Worm (Caenorhabditis elegans) whole organism, early embryonic: ENCODE measurements around the gene F44F4.9.
"Not testable (repeated sequence)": the region's sequence is repeated elsewhere in the genome, so short reads cannot be mapped to it uniquely, and the experiment has no call there.

Experiments
- B0310.2 ChIP-seq: sonication (generic microtip); optimal IDR thresholded peaks from 2 replicates; lab custom pipeline; 2016; ENCODE audit warnings: mild to moderate bottlenecking, missing genetic modification characterization, missing compliant biosample characterization
- F13C5.2 ChIP-seq: sonication (generic microtip); optimal IDR thresholded peaks from 2 replicates; lab custom pipeline; 2017; ENCODE audit warnings: mild to moderate bottlenecking, missing genetic modification characterization, inconsistent platforms, missing compliant biosample characterization
- aly-1 ChIP-seq: sonication (generic microtip); optimal IDR thresholded peaks from 2 replicates; lab custom pipeline; 2016; ENCODE audit warnings: missing genetic modification characterization, missing compliant biosample characterization
- ama-1 ChIP-seq: fragments of 150-350 bp; optimal IDR thresholded peaks from 2 replicates; lab custom pipeline; 2014
- ceh-13 ChIP-seq: fragments of 200-800 bp; sonication (Bioruptor generic); optimal IDR thresholded peaks from 2 replicates; lab custom pipeline; 2018; ENCODE audit warnings: mild to moderate bottlenecking, missing genetic modification characterization, missing compliant biosample characterization
- ceh-36 ChIP-seq: sonication (generic microtip); optimal IDR thresholded peaks from 2 replicates; lab custom pipeline; 2016; ENCODE audit warnings: missing genetic modification characterization, inconsistent platforms, missing compliant biosample characterization
- ets-7 ChIP-seq: sonication (generic microtip); optimal IDR thresholded peaks from 2 replicates; lab custom pipeline; 2016; ENCODE audit warnings: missing genotype, missing genetic modification characterization, missing compliant biosample characterization
- flt-1 ChIP-seq: fragments of 200-800 bp; sonication (Bioruptor generic); IDR thresholded peaks from 2 replicates; pipeline ENCODE4 v1.3.6; 2022; ENCODE audit warnings: missing genetic modification characterization, missing compliant biosample characterization
- hmbx-1 ChIP-seq: sonication (generic microtip); optimal IDR thresholded peaks from 2 replicates; lab custom pipeline; 2016; ENCODE audit warnings: mild to moderate bottlenecking, missing genetic modification characterization, missing compliant biosample characterization
- hmg-4 ChIP-seq: fragments of 200-800 bp; sonication (Bioruptor generic); optimal IDR thresholded peaks from 2 replicates; lab custom pipeline; 2018; ENCODE audit warnings: mild to moderate bottlenecking, missing genetic modification characterization, missing compliant biosample characterization
- hnd-1 ChIP-seq: sonication (generic microtip); optimal IDR thresholded peaks from 2 replicates; lab custom pipeline; 2016; ENCODE audit warnings: missing genetic modification characterization, missing compliant biosample characterization
- pes-1 ChIP-seq: fragments of 200-800 bp; sonication (Bioruptor generic); IDR thresholded peaks from 2 replicates; pipeline ENCODE4 v1.3.6; 2022; ENCODE audit warnings: missing genetic modification reagents, missing genetic modification characterization, missing compliant biosample characterization
- scrt-1 ChIP-seq: fragments of 200-800 bp; sonication (Bioruptor generic); IDR thresholded peaks from 2 replicates; pipeline ENCODE4 v1.3.6; 2022; ENCODE audit warnings: missing genetic modification characterization, missing compliant biosample characterization
- sea-1 ChIP-seq: fragments of 200-800 bp; sonication (Bioruptor generic); conservative IDR thresholded peaks from 2 replicates; pipeline ENCODE4 v1.3.6; 2022; ENCODE audit warnings: missing genetic modification characterization, missing compliant biosample characterization
- tbx-11 ChIP-seq: fragments of 200-800 bp; sonication (Bioruptor generic); IDR thresholded peaks from 2 replicates; pipeline ENCODE4 v1.3.6; 2022; ENCODE audit warnings: missing genetic modification characterization, missing compliant biosample characterization
- tbx-37 ChIP-seq: fragments of 200-800 bp; sonication (Bioruptor generic); conservative IDR thresholded peaks from 2 replicates; pipeline ENCODE4 v1.3.6; 2022; ENCODE audit warnings: missing genetic modification reagents, missing genetic modification characterization, missing compliant biosample characterization
- tra-4 ChIP-seq: sonication (generic microtip); optimal IDR thresholded peaks from 2 replicates; lab custom pipeline; 2017; ENCODE audit warnings: missing genetic modification characterization, missing compliant biosample characterization

The F44F4.9 gene

DNA sequence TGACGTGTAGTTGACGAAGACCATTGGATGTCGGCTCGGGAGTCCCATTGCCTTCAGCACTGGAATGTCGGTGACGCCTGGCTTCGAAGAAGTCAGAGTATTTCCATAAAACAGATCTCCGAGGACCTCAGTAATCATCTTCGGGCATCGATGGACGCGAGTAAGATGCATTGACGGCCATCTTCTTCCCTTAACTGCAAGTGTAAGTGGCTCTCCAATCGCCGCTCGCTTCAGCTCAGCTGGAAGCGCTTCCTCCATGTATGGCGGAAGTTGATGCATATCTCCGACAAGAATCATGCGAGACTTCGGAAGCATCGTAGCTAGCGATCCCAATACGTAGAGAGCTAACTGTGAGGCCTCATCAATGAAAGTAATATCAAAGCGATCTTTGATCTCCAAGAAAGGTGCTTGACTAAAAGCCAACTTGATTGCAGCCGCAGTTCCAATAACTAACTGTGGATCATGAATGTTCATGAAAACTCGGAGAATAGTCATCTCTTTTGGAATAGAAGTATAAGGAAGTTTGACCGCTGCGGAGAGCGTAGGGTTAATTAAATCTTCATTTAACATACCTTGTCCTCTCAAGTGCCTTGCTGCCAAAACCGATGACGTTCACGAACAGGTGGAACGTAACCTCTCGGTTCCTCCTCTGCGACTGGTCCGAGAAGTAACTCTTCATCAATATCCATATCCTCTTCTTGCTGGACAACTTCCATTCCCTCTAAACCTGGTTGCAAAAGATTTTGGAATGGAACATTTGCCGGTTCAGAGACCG lies 18.5 kb upstream of the F44F4.9 start:
- no peak for TF ChIP-seq scrt-1 (GFP tag; lab: Robert Waterston, UW)
- TF ChIP-seq tbx-37 (GFP tag; lab: Robert Waterston, UW): no peak
- no peak for TF ChIP-seq ama-1
- no peak for TF ChIP-seq hmg-4 (GFP tag; lab: Kevin White, UChicago)
- no peak for TF ChIP-seq tra-4 (tag; lab: Kevin White, UChicago)
- no peak for TF ChIP-seq flt-1 (GFP tag; lab: Robert Waterston, UW)
- no peak for TF ChIP-seq aly-1
- no peak for TF ChIP-seq pes-1
- no peak for TF ChIP-seq ceh-13
- no peak for TF ChIP-seq F13C5.2
- TF ChIP-seq hmbx-1 (tag; lab: Kevin White, UChicago): no peak
- no peak for TF ChIP-seq ets-7 (tag; lab: Kevin White, UChicago)
- TF ChIP-seq ceh-36 (tag; lab: Kevin White, UChicago): no peak
- TF ChIP-seq tbx-11 (GFP tag; lab: Robert Waterston, UW): no peak
- no peak for TF ChIP-seq B0310.2

DNA sequence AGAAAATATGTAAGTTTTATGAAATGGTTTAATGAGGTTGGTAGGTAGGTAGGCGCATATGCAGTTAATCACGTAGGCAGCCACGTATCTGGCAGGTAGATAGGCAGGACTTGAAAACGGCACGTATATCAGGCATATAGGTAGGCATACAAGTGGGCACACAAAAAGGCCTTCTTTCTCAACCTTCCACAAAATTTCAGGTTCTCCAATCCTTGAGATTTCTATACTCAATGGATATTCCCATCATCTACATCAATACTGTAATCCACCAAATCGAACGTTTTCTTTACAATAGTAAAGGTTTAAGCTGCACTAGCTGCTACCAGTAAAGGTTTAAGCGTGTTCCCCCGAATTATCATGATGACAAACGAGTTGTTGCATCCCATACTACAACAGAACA lies 16.7 kb upstream of the F44F4.9 start:
- no peak for TF ChIP-seq hmg-4 (GFP tag; lab: Kevin White, UChicago)
- TF ChIP-seq sea-1 (GFP tag; lab: Robert Waterston, UW): no peak
- TF ChIP-seq ama-1: no peak
- TF ChIP-seq ceh-36 (tag; lab: Kevin White, UChicago): no peak
- no peak for TF ChIP-seq ets-7 (tag; lab: Kevin White, UChicago)
- no peak for TF ChIP-seq tbx-11 (GFP tag; lab: Robert Waterston, UW)
- no peak for TF ChIP-seq tra-4 (tag; lab: Kevin White, UChicago)
- no peak for TF ChIP-seq hnd-1 (tag; lab: Kevin White, UChicago)
- TF ChIP-seq F13C5.2: no peak

- TF ChIP-seq aly-1 (no peak), tbx-11 (GFP tag; lab: Robert Waterston, UW) (no peak), pes-1 (no peak), hnd-1 (tag; lab: Kevin White, UChicago) (no peak)
Observed at ce11 chrII:10930678-10931650, 15.3 kb upstream of the F44F4.9 start.

DNA sequence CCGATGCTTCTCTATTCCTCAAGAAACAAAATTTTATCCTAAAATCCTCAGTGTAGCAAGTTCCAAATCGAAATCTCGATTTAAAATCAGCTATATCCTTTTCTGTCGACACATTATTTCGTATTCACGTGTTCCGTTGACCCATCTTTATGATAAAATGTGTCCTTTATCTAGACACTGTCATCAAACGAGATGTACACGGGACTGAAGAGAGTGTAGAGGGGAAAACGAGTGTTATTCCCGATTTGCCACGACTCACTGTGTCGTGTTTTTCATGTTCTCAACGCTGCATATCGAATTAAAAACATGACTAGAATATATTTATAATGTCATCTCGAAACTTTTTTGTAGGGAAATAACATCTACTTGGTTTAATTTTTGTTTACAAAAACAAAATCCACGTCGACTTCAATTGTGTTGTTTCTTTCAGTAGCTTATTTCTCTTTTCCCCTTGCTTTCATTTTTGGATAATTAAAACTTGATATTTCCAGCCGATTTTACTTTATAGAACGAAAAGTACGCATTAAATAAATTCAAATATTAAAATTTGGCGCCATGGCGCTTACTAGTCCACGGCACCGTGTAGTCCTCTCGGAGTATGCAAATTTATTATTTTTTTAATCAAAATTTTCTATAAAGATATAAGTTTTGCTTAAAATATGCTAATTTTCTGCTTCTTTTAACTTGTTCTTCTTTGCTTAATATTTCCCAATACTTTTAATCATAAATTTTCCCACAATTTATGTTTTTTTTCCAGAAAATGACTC lies 10.4 kb upstream of the F44F4.9 start, which contains the start of gene metr-1:
TSS of gene metr-1 (plus strand) at position 758 of the 767 bp plus-strand sequence.
- TF ChIP-seq ama-1 (no peak), tbx-11 (GFP tag; lab: Robert Waterston, UW) (no peak), ceh-13 (no peak), ceh-36 (tag; lab: Kevin White, UChicago) (no peak), tra-4 (tag; lab: Kevin White, UChicago) (no peak), F13C5.2 (no peak), pes-1 (no peak), scrt-1 (GFP tag; lab: Robert Waterston, UW) (no peak), ets-7 (tag; lab: Kevin White, UChicago) (no peak), hmg-4 (GFP tag; lab: Kevin White, UChicago) (no peak), hmbx-1 (tag; lab: Kevin White, UChicago) (no peak), hnd-1 (tag; lab: Kevin White, UChicago) (no peak), sea-1 (GFP tag; lab: Robert Waterston, UW) (no peak), B0310.2 (no peak)

DNA sequence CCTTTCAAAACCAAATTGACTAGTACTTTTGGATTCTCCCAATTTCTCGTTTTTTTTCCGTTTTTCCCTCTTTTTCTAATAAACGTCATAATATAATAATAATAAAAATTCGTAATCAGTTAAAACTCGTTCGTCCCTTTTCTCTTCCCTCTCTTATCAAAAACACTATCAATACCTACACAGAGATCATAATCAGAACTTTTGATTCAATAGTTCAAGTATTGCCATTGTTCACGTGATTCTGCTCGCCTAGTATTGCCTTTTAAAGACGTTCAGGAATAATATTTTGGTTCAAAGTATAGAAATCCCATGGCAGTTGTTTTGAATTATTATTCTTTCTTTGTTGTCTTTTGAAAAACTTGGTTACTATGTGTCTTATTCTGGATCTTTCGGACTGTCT lies 9.0 kb upstream of the F44F4.9 start:
- no peak for TF ChIP-seq tra-4 (tag; lab: Kevin White, UChicago)
- no peak for TF ChIP-seq ets-7 (tag; lab: Kevin White, UChicago)
- no peak for TF ChIP-seq ceh-36 (tag; lab: Kevin White, UChicago)
- no peak for TF ChIP-seq flt-1 (GFP tag; lab: Robert Waterston, UW)
- no peak for TF ChIP-seq hmbx-1 (tag; lab: Kevin White, UChicago)
- TF ChIP-seq ceh-13: no peak
- TF ChIP-seq ama-1: no peak

- TF ChIP-seq hnd-1 (tag; lab: Kevin White, UChicago) (no peak), hmg-4 (GFP tag; lab: Kevin White, UChicago) (no peak), ama-1 (no peak), scrt-1 (GFP tag; lab: Robert Waterston, UW) (no peak)
Observed at ce11 chrII:10923948-10924347, 8.3 kb upstream of the F44F4.9 start, which contains the start of gene Y19D2B.2. Y19D2B.2 (plus strand) TSS chrII:10924248.

ce11 chrII:10922874-10923273 lies 7.2 kb upstream of the F44F4.9 start, which contains the start of gene Y19D2B.1:
Y19D2B.1 (minus strand) TSS chrII:10922974.
- TF ChIP-seq ets-7 (tag; lab: Kevin White, UChicago); ceh-13; aly-1: not testable (repeated sequence)
